Worm (Caenorhabditis elegans) whole organism, early embryonic: Measurements from ENCODE around the gene W08F4.10.

ENCODE experiments used
- F13C5.2 ChIP-seq: sonication (generic microtip); optimal IDR thresholded peaks from 2 replicates; lab custom pipeline; 2017; ENCODE audit warnings: mild to moderate bottlenecking, missing genetic modification characterization, inconsistent platforms, missing compliant biosample characterization
- ama-1 ChIP-seq: fragments of 150-350 bp; optimal IDR thresholded peaks from 2 replicates; lab custom pipeline; 2014
- ceh-36 ChIP-seq: sonication (generic microtip); optimal IDR thresholded peaks from 2 replicates; lab custom pipeline; 2016; ENCODE audit warnings: missing genetic modification characterization, inconsistent platforms, missing compliant biosample characterization
- flt-1 ChIP-seq: fragments of 200-800 bp; sonication (Bioruptor generic); IDR thresholded peaks from 2 replicates; pipeline ENCODE4 v1.3.6; 2022; ENCODE audit warnings: missing genetic modification characterization, missing compliant biosample characterization
- hmg-4 ChIP-seq: fragments of 200-800 bp; sonication (Bioruptor generic); optimal IDR thresholded peaks from 2 replicates; lab custom pipeline; 2018; ENCODE audit warnings: mild to moderate bottlenecking, missing genetic modification characterization, missing compliant biosample characterization
- hnd-1 ChIP-seq: sonication (generic microtip); optimal IDR thresholded peaks from 2 replicates; lab custom pipeline; 2016; ENCODE audit warnings: missing genetic modification characterization, missing compliant biosample characterization
- scrt-1 ChIP-seq: fragments of 200-800 bp; sonication (Bioruptor generic); IDR thresholded peaks from 2 replicates; pipeline ENCODE4 v1.3.6; 2022; ENCODE audit warnings: missing genetic modification characterization, missing compliant biosample characterization
- sea-1 ChIP-seq: fragments of 200-800 bp; sonication (Bioruptor generic); conservative IDR thresholded peaks from 2 replicates; pipeline ENCODE4 v1.3.6; 2022; ENCODE audit warnings: missing genetic modification characterization, missing compliant biosample characterization
- tbx-11 ChIP-seq: fragments of 200-800 bp; sonication (Bioruptor generic); IDR thresholded peaks from 2 replicates; pipeline ENCODE4 v1.3.6; 2022; ENCODE audit warnings: missing genetic modification characterization, missing compliant biosample characterization
- tbx-37 ChIP-seq: fragments of 200-800 bp; sonication (Bioruptor generic); conservative IDR thresholded peaks from 2 replicates; pipeline ENCODE4 v1.3.6; 2022; ENCODE audit warnings: missing genetic modification reagents, missing genetic modification characterization, missing compliant biosample characterization
- tra-4 ChIP-seq: sonication (generic microtip); optimal IDR thresholded peaks from 2 replicates; lab custom pipeline; 2017; ENCODE audit warnings: missing genetic modification characterization, missing compliant biosample characterization

- no peak for TF ChIP-seq hmg-4 (GFP tag; lab: Kevin White, UChicago)
- TF ChIP-seq scrt-1 = no peak
- TF ChIP-seq ama-1 (lab: Kevin White, UChicago) = no peak
- TF ChIP-seq F13C5.2 (tag; lab: Kevin White, UChicago) = no peak
- no peak for TF ChIP-seq flt-1 (GFP tag; lab: Robert Waterston, UW)
- TF ChIP-seq ceh-36 (tag; lab: Kevin White, UChicago) = no peak
- TF ChIP-seq tbx-37 (GFP tag; lab: Robert Waterston, UW) = no peak
- TF ChIP-seq tra-4 (tag; lab: Kevin White, UChicago) = no peak
- no peak for TF ChIP-seq hnd-1 (tag; lab: Kevin White, UChicago)
- no peak for TF ChIP-seq sea-1 (GFP tag; lab: Robert Waterston, UW)
- TF ChIP-seq tbx-11 (GFP tag; lab: Robert Waterston, UW) = no peak
Observed at ce11 chrII:555371-555770, 35.6 kb downstream of the W08F4.10 start.
